Fruit fly (Drosophila melanogaster): ENCODE data around the gene NELF-B.

- no peak for TF ChIP-seq CG8478 (optimal IDR thresholded peaks at IDR 0.05)
- no peak for TF ChIP-seq psq (optimal IDR thresholded peaks at IDR 0.05)
These were observed 51.3 kb downstream of the NELF-B start for dm6 chrX:7676873-7677272.

Data from whole organism.